Worm (Caenorhabditis elegans) whole organism, young adult: ENCODE data around the gene C56A3.8.

Experiments
- B0019.2 ChIP-seq: fragments of 200-800 bp; sonication (Bioruptor generic); conservative IDR thresholded peaks from 2 replicates; pipeline ENCODE4 v1.3.6; 2022; ENCODE audit warnings: missing genetic modification reagents, missing genetic modification characterization, missing compliant biosample characterization
- F33H1.4 ChIP-seq: fragments of 200-800 bp; sonication (Bioruptor generic); IDR thresholded peaks from 2 replicates; pipeline ENCODE4 v1.3.6; 2022; ENCODE audit warnings: missing genetic modification reagents, missing genetic modification characterization, missing compliant biosample characterization
- F37B4.10 ChIP-seq: fragments of 200-800 bp; sonication (Bioruptor generic); IDR thresholded peaks from 2 replicates; pipeline ENCODE4 v1.3.6; 2022; ENCODE audit warnings: missing genetic modification characterization, missing compliant biosample characterization
- F52B5.7 ChIP-seq: sonication (generic microtip); optimal IDR thresholded peaks from 2 replicates; lab custom pipeline; 2016; ENCODE audit warnings: mild to moderate bottlenecking, missing genetic modification characterization, missing compliant biosample characterization
- F55B11.4 ChIP-seq: sonication (generic microtip); optimal IDR thresholded peaks from 2 replicates; lab custom pipeline; 2016; ENCODE audit warnings: missing compliant biosample characterization, missing genetic modification characterization, borderline replicate concordance; ENCODE audit not compliant: insufficient read depth
- K12H6.12 ChIP-seq: fragments of 200-800 bp; sonication (Bioruptor generic); optimal IDR thresholded peaks from 2 replicates; lab custom pipeline; 2018; ENCODE audit warnings: mild to moderate bottlenecking, missing genetic modification characterization, missing compliant biosample characterization
- T07F8.4 ChIP-seq: sonication (generic microtip); optimal IDR thresholded peaks from 2 replicates; lab custom pipeline; 2016; ENCODE audit warnings: mild to moderate bottlenecking, missing genetic modification characterization, moderate library complexity, missing compliant biosample characterization
- T26A5.8 ChIP-seq: sonication (generic microtip); optimal IDR thresholded peaks from 2 replicates; lab custom pipeline; 2016; ENCODE audit warnings: missing genetic modification characterization, missing compliant biosample characterization
- Y56A3A.18 ChIP-seq: fragments of 200-800 bp; sonication (Bioruptor generic); IDR thresholded peaks from 2 replicates; pipeline ENCODE4 v1.3.6; 2022; ENCODE audit warnings: missing genetic modification reagents, missing genetic modification characterization, missing compliant biosample characterization
- akir-1 ChIP-seq: fragments of 200-800 bp; sonication (Bioruptor generic); optimal IDR thresholded peaks from 2 replicates; lab custom pipeline; 2018; ENCODE audit warnings: mild to moderate bottlenecking, missing genetic modification characterization, moderate library complexity, missing compliant biosample characterization
- aptf-2 ChIP-seq: fragments of 200-800 bp; sonication (Bioruptor generic); conservative IDR thresholded peaks from 2 replicates; pipeline ENCODE4 v1.3.6; 2022; ENCODE audit warnings: missing genetic modification reagents, missing genetic modification characterization, missing compliant biosample characterization
- cebp-1 ChIP-seq, 2 experiments: fragments of 200-800 bp in 1 of 2; sonication (Bioruptor generic) in 1 of 2; sonication (generic microtip) in 1 of 2; IDR thresholded peaks in 1 of 2; optimal IDR thresholded peaks in 1 of 2; 2 replicates each; pipeline versions ENCODE4 v1.3.6 to Lab custom; 2017 to 2022; ENCODE audit warnings: missing compliant biosample characterization in 2 of 2, missing genetic modification characterization in 2 of 2, mild to moderate bottlenecking in 1 of 2, missing genetic modification reagents in 1 of 2, moderate library complexity in 1 of 2
- ceh-40 ChIP-seq: fragments of 200-800 bp; sonication (Bioruptor generic); IDR thresholded peaks from 2 replicates; pipeline ENCODE4 v1.3.6; 2022; ENCODE audit warnings: missing genetic modification characterization, missing compliant biosample characterization
- ceh-58 ChIP-seq: fragments of 200-800 bp; sonication (Bioruptor generic); IDR thresholded peaks from 2 replicates; pipeline ENCODE4 v1.3.6; 2022; ENCODE audit warnings: missing genetic modification characterization, missing compliant biosample characterization
- ceh-79 ChIP-seq: sonication (generic microtip); optimal IDR thresholded peaks from 2 replicates; lab custom pipeline; 2017; ENCODE audit warnings: mild to moderate bottlenecking, missing genetic modification characterization, missing compliant biosample characterization
- ceh-91 ChIP-seq: fragments of 200-800 bp; sonication (Bioruptor generic); IDR thresholded peaks from 2 replicates; pipeline ENCODE4 v1.3.6; 2022; ENCODE audit warnings: missing genetic modification reagents, missing genetic modification characterization, missing compliant biosample characterization
- dox-1 ChIP-seq: fragments of 200-800 bp; sonication (Bioruptor generic); IDR thresholded peaks from 2 replicates; pipeline ENCODE4 v1.3.6; 2022; ENCODE audit warnings: missing genetic modification reagents, missing genetic modification characterization, missing compliant biosample characterization
- dpff-1 ChIP-seq: sonication (generic microtip); optimal IDR thresholded peaks from 2 replicates; lab custom pipeline; 2017; ENCODE audit warnings: mild to moderate bottlenecking, missing genetic modification characterization, missing compliant biosample characterization
- dpl-1 ChIP-seq: fragments of 150-350 bp; optimal IDR thresholded peaks from 2 replicates; lab custom pipeline; 2014; ENCODE audit warnings: missing biosample characterization, missing genetic modification reagents, missing genetic modification characterization
- efl-1 ChIP-seq: fragments of 150-350 bp; optimal IDR thresholded peaks from 2 replicates; lab custom pipeline; 2014; ENCODE audit warnings: missing biosample characterization, missing genetic modification reagents, missing genetic modification characterization
- egl-18 ChIP-seq: fragments of 200-800 bp; sonication (Bioruptor generic); IDR thresholded peaks from 2 replicates; pipeline ENCODE4 v1.3.6; 2022; ENCODE audit warnings: missing genetic modification reagents, missing genetic modification characterization, missing compliant biosample characterization
- ekl-4 ChIP-seq: fragments of 200-800 bp; sonication (Bioruptor generic); IDR thresholded peaks from 2 replicates; pipeline ENCODE4 v1.3.6; 2022; ENCODE audit warnings: missing genetic modification reagents, missing genetic modification characterization, missing compliant biosample characterization
- gei-17 ChIP-seq: fragments of 200-800 bp; sonication (Bioruptor generic); optimal IDR thresholded peaks from 2 replicates; lab custom pipeline; 2018; ENCODE audit warnings: mild to moderate bottlenecking, missing genetic modification characterization, missing compliant biosample characterization
- hsf-1 ChIP-seq: fragments of 200-800 bp; sonication (Bioruptor generic); IDR thresholded peaks from 2 replicates; pipeline ENCODE4 v1.3.6; 2022; ENCODE audit warnings: missing genetic modification reagents, missing genetic modification characterization, missing compliant biosample characterization
- lag-1 ChIP-seq: fragments of 200-800 bp; sonication (Bioruptor generic); IDR thresholded peaks from 2 replicates; pipeline ENCODE4 v1.3.6; 2022; ENCODE audit warnings: missing genetic modification reagents, missing genetic modification characterization, missing compliant biosample characterization
- lin-35 ChIP-seq, 3 experiments: fragments of 150-350 bp in 2 of 3; sonication (generic microtip) in 1 of 3; optimal IDR thresholded peaks; 2 replicates each; lab custom pipeline; 2014 to 2018; ENCODE audit warnings: missing biosample characterization in 3 of 3, missing genetic modification characterization in 3 of 3, missing genetic modification reagents in 3 of 3
- lin-54 ChIP-seq: fragments of 200-800 bp; sonication (Bioruptor generic); optimal IDR thresholded peaks from 2 replicates; lab custom pipeline; 2018; ENCODE audit warnings: mild to moderate bottlenecking, missing genetic modification characterization, missing compliant biosample characterization
- lir-1 ChIP-seq: fragments of 200-800 bp; sonication (Bioruptor generic); conservative IDR thresholded peaks from 2 replicates; pipeline ENCODE4 v1.3.6; 2022; ENCODE audit warnings: missing genetic modification reagents, missing genetic modification characterization, missing compliant biosample characterization
- mcd-1 ChIP-seq: fragments of 200-800 bp; sonication (Bioruptor generic); IDR thresholded peaks from 2 replicates; pipeline ENCODE4 v1.3.6; 2022; ENCODE audit warnings: missing genetic modification reagents, missing genetic modification characterization, missing compliant biosample characterization
- mes-4 ChIP-seq: sonication (generic microtip); optimal IDR thresholded peaks from 2 replicates; lab custom pipeline; 2016; ENCODE audit warnings: missing genotype, missing genetic modification characterization, missing compliant biosample characterization
- nfya-1 ChIP-seq: sonication (generic microtip); optimal IDR thresholded peaks from 2 replicates; lab custom pipeline; 2017; ENCODE audit warnings: antibody characterized with exemption, missing compliant biosample characterization, missing genetic modification characterization, borderline replicate concordance; ENCODE audit not compliant: insufficient read depth
- nfya-2 ChIP-seq: fragments of 200-800 bp; sonication (Bioruptor generic); IDR thresholded peaks from 2 replicates; pipeline ENCODE4 v1.3.6; 2022; ENCODE audit warnings: missing genetic modification reagents, missing genetic modification characterization, missing compliant biosample characterization
- nhr-80 ChIP-seq: sonication (generic microtip); optimal IDR thresholded peaks from 2 replicates; lab custom pipeline; 2016; ENCODE audit warnings: missing genetic modification characterization, missing compliant biosample characterization
- nhr-90 ChIP-seq: sonication (generic microtip); optimal IDR thresholded peaks from 2 replicates; lab custom pipeline; 2016; ENCODE audit warnings: missing genotype, mild to moderate bottlenecking, missing genetic modification characterization, missing compliant biosample characterization
- pbrm-1 ChIP-seq: fragments of 200-800 bp; sonication (Bioruptor generic); IDR thresholded peaks from 2 replicates; pipeline ENCODE4 v1.3.6; 2022; ENCODE audit warnings: missing genetic modification reagents, missing genetic modification characterization, missing compliant biosample characterization
- rcor-1 ChIP-seq: fragments of 200-800 bp; sonication (Bioruptor generic); IDR thresholded peaks from 2 replicates; pipeline ENCODE4 v1.3.6; 2022; ENCODE audit warnings: missing genetic modification reagents, missing genetic modification characterization, missing compliant biosample characterization
- rec-8 ChIP-seq, 2 experiments: sonication (generic microtip); optimal IDR thresholded peaks; 2 replicates each; lab custom pipeline; 2016; ENCODE audit warnings: mild to moderate bottlenecking in 2 of 2, missing genetic modification characterization in 2 of 2, missing genetic modification reagents in 2 of 2, missing genotype in 2 of 2, missing biosample characterization in 1 of 2, missing compliant biosample characterization in 1 of 2, moderate library complexity in 1 of 2
- snpc-1.1 ChIP-seq: sonication (generic microtip); optimal IDR thresholded peaks from 2 replicates; lab custom pipeline; 2017; ENCODE audit warnings: missing genetic modification characterization, mild to moderate bottlenecking, missing compliant biosample characterization, antibody characterized with exemption, moderate library complexity, missing genotype, missing genetic modification reagents; ENCODE audit not compliant: insufficient read depth
- sptf-2 ChIP-seq: fragments of 200-800 bp; sonication (Bioruptor generic); optimal IDR thresholded peaks from 2 replicates; lab custom pipeline; 2018; ENCODE audit warnings: mild to moderate bottlenecking, missing genetic modification characterization, missing compliant biosample characterization
- tlf-1 ChIP-seq: fragments of 200-800 bp; sonication (Bioruptor generic); optimal IDR thresholded peaks from 2 replicates; lab custom pipeline; 2018; ENCODE audit warnings: mild to moderate bottlenecking, missing genetic modification characterization, missing compliant biosample characterization
- xnd-1 ChIP-seq: sonication (generic microtip); optimal IDR thresholded peaks from 2 replicates; lab custom pipeline; 2016; ENCODE audit warnings: missing genotype, missing genetic modification reagents, missing genetic modification characterization, missing compliant biosample characterization
- ztf-28 ChIP-seq: fragments of 200-800 bp; sonication (Bioruptor generic); IDR thresholded peaks from 2 replicates; pipeline ENCODE4 v1.3.6; 2022; ENCODE audit warnings: missing genetic modification reagents, missing genetic modification characterization, missing compliant biosample characterization
- ztf-3 ChIP-seq: fragments of 200-800 bp; sonication (Bioruptor generic); optimal IDR thresholded peaks from 2 replicates; lab custom pipeline; 2018; ENCODE audit warnings: mild to moderate bottlenecking, missing genetic modification characterization, missing compliant biosample characterization
- ztf-6 ChIP-seq: fragments of 200-800 bp; sonication (Bioruptor generic); IDR thresholded peaks from 2 replicates; pipeline ENCODE4 v1.3.6; 2022; ENCODE audit warnings: missing genetic modification reagents, missing genetic modification characterization, missing compliant biosample characterization

Gene C56A3.8

ce11 chrV:13565197-13565596 is 5.1 kb downstream of the C56A3.8 start (continued):
- TF ChIP-seq ztf-6 (GFP tag; lab: Robert Waterston, UW), result 0 out of 2 replicates have a peak, but pooled peaks have one; percentile 20
- TF ChIP-seq B0019.2, result no peak
- TF ChIP-seq tlf-1 (GFP tag; lab: Kevin White, UChicago), result peak; percentile 63
- TF ChIP-seq egl-18, result no peak
- TF ChIP-seq F33H1.4 (GFP tag; lab: Robert Waterston, UW), result peak; percentile 22; the same call in 1 of the 2 replicates
- TF ChIP-seq ztf-3, result no peak
- TF ChIP-seq ztf-28 (GFP tag; lab: Robert Waterston, UW), result no peak
- peak; percentile 75 for TF ChIP-seq pbrm-1

DNA sequence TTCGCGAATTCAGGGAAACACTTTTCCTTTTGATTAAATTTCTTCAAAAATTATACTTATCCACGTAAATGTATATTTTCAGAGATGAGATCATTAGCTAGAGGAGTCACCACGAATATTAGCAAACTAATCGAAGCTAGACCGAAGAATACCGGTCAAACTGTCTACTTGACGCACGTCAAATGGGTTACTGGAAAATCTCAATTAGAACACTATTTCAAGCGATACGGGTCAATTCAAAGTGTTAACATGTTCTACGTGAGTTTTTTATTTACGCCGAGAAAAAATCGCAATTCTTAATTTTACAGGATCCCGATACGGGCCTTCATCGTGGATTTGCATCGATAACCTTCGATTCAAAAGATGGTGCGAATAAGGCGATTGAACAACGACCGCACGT is 5.7 kb downstream of the C56A3.8 start, which contains the start of gene slrp-1:
Gene slrp-1 (plus strand): TSS at position 83 of the 400 bp plus-strand sequence.
- TF ChIP-seq K12H6.12 (tag; lab: Kevin White, UChicago) (no peak), mes-4 (tag; lab: Kevin White, UChicago) (no peak), ekl-4 (GFP tag; lab: Robert Waterston, UW) (0 out of 2 replicates have a peak, but pooled peaks have one; percentile 21), lir-1 (GFP tag; lab: Robert Waterston, UW) (0 out of 2 replicates have a peak, but pooled peaks have one; percentile 15), dox-1 (GFP tag; lab: Robert Waterston, UW) (peak; percentile 16; the same call in 1 of the 2 replicates)
- TF ChIP-seq, all 124 proteins: peak for 3

- TF ChIP-seq dpff-1 (tag; lab: Kevin White, UChicago), result peak; percentile 67
- TF ChIP-seq B0019.2, result no peak
- peak; percentile 75 for TF ChIP-seq ekl-4 (GFP tag; lab: Robert Waterston, UW)
- TF ChIP-seq F55B11.4 (tag; lab: Kevin White, UChicago), result no peak
- no peak for TF ChIP-seq T07F8.4
- no peak for TF ChIP-seq lin-54 (GFP tag; lab: Kevin White, UChicago)
- TF ChIP-seq F33H1.4 (GFP tag; lab: Robert Waterston, UW), result no peak
- TF ChIP-seq F37B4.10 (GFP tag; lab: Robert Waterston, UW), result no peak
- TF ChIP-seq efl-1 (GFP tag; lab: Kevin White, UChicago), result no peak
- TF ChIP-seq nhr-80 (tag; lab: Kevin White, UChicago), result no peak
- no peak for TF ChIP-seq ceh-58
- no peak for TF ChIP-seq lin-35 (GFP tag; optimal IDR thresholded peaks at IDR 0.05; lab: Kevin White, UChicago)
- no peak for TF ChIP-seq ceh-40
- TF ChIP-seq cebp-1 (GFP tag; IDR thresholded peaks at IDR 0.05; lab: Robert Waterston, UW), result no peak
- peak; percentile 47 for TF ChIP-seq cebp-1 (tag; optimal IDR thresholded peaks at IDR 0.05; lab: Kevin White, UChicago)
- no peak for TF ChIP-seq nfya-1
- TF ChIP-seq ceh-91, result no peak
- no peak for TF ChIP-seq rcor-1 (GFP tag; lab: Robert Waterston, UW)
- TF ChIP-seq akir-1 (GFP tag; lab: Kevin White, UChicago), result no peak
- no peak for TF ChIP-seq ceh-79 (tag; lab: Kevin White, UChicago)
- TF ChIP-seq pbrm-1, result no peak
- no peak for TF ChIP-seq gei-17 (GFP tag; lab: Kevin White, UChicago)
- no peak for TF ChIP-seq nfya-2
- no peak for TF ChIP-seq rec-8 (tag; optimal IDR thresholded peaks at IDR 0.05; lab: Kevin White, UChicago)
- TF ChIP-seq mcd-1, result peak; percentile 72
- TF ChIP-seq aptf-2 (GFP tag; lab: Robert Waterston, UW), result no peak
- peak; percentile 70 for TF ChIP-seq T26A5.8 (tag; lab: Kevin White, UChicago)
- TF ChIP-seq dpl-1 (GFP tag; lab: Kevin White, UChicago), result no peak
- no peak for TF ChIP-seq ztf-28 (GFP tag; lab: Robert Waterston, UW)
- TF ChIP-seq mes-4 (tag; lab: Kevin White, UChicago), result no peak
- no peak for TF ChIP-seq snpc-1.1 (tag; lab: Kevin White, UChicago)
- TF ChIP-seq hsf-1 (GFP tag; lab: Robert Waterston, UW), result peak; percentile 46; the same call in 1 of the 2 replicates
- TF ChIP-seq xnd-1, result no peak
- TF ChIP-seq F52B5.7 (tag; lab: Kevin White, UChicago), result peak; percentile 76
- no peak for TF ChIP-seq sptf-2 (GFP tag; lab: Kevin White, UChicago)
- no peak for TF ChIP-seq lag-1 (GFP tag; lab: Robert Waterston, UW)
- TF ChIP-seq nhr-90, result peak; percentile 10
- peak; percentile 86 for TF ChIP-seq Y56A3A.18 (GFP tag; lab: Robert Waterston, UW)
Observed at ce11 chrV:13566967-13567366, 6.9 kb downstream of the C56A3.8 start.
